Fruit fly (Drosophila melanogaster) whole organism, adult: ENCODE measurements around the gene SrpRbeta.

ENCODE experiments used
- CG11617 ChIP-seq: fragments of 200-800 bp; sonication (Bioruptor generic); optimal IDR thresholded peaks from 2 replicates; lab custom pipeline; 2017; ENCODE audit warnings: mild to moderate bottlenecking, missing biosample characterization, missing genetic modification reagents, missing genetic modification characterization
- CG12768 ChIP-seq: fragments of 200-800 bp; sonication (Bioruptor generic); optimal IDR thresholded peaks from 2 replicates; lab custom pipeline; 2017; ENCODE audit warnings: missing biosample characterization, missing genetic modification characterization, mild to moderate bottlenecking, moderate library complexity, missing genetic modification reagents
- CG14711 ChIP-seq: fragments of 200-800 bp; sonication (Bioruptor generic); optimal IDR thresholded peaks from 2 replicates; lab custom pipeline; 2018; ENCODE audit warnings: missing biosample characterization, mild to moderate bottlenecking, missing genetic modification characterization, moderate library complexity
- CG1620 ChIP-seq: fragments of 200-800 bp; sonication (Bioruptor generic); optimal IDR thresholded peaks from 2 replicates; lab custom pipeline; 2016; ENCODE audit warnings: missing biosample characterization, missing genetic modification characterization
- CG33017 ChIP-seq: fragments of 200-800 bp; sonication (Bioruptor generic); optimal IDR thresholded peaks from 2 replicates; lab custom pipeline; 2018; ENCODE audit warnings: missing biosample characterization, mild to moderate bottlenecking, missing genetic modification characterization, moderate library complexity
- CG5204 ChIP-seq: fragments of 200-800 bp; sonication (Bioruptor generic); optimal IDR thresholded peaks from 2 replicates; lab custom pipeline; 2016; ENCODE audit warnings: missing biosample characterization, missing genetic modification characterization
- CG7045 ChIP-seq: fragments of 200-800 bp; sonication (Bioruptor generic); optimal IDR thresholded peaks from 2 replicates; lab custom pipeline; 2017; ENCODE audit warnings: missing biosample characterization, mild to moderate bottlenecking, missing genetic modification characterization
- CG7101 ChIP-seq: fragments of 200-800 bp; sonication (Bioruptor generic); optimal IDR thresholded peaks from 2 replicates; lab custom pipeline; 2018; ENCODE audit warnings: missing biosample characterization, mild to moderate bottlenecking, missing genetic modification characterization, moderate library complexity
- Clk ChIP-seq: fragments of 200-800 bp; sonication (Bioruptor generic); optimal IDR thresholded peaks from 2 replicates; lab custom pipeline; 2017; ENCODE audit warnings: missing biosample characterization, missing genetic modification characterization
- Crg-1 ChIP-seq: fragments of 200-800 bp; sonication (Bioruptor generic); optimal IDR thresholded peaks from 2 replicates; lab custom pipeline; 2016; ENCODE audit warnings: missing biosample characterization, missing genetic modification characterization
- Hr96 ChIP-seq: fragments of 200-800 bp; sonication (Bioruptor generic); optimal IDR thresholded peaks from 2 replicates; lab custom pipeline; 2016; ENCODE audit warnings: missing biosample characterization, missing genetic modification characterization
- Mnt ChIP-seq: fragments of 200-800 bp; sonication (Bioruptor generic); optimal IDR thresholded peaks from 2 replicates; lab custom pipeline; 2016; ENCODE audit warnings: missing biosample characterization, mild to moderate bottlenecking, missing genetic modification characterization
- bab1 ChIP-seq: fragments of 200-800 bp; sonication (Bioruptor generic); optimal IDR thresholded peaks from 3 replicates; lab custom pipeline; 2019; ENCODE audit warnings: missing biosample characterization, mild to moderate bottlenecking, missing genetic modification characterization, moderate library complexity
- cic ChIP-seq: fragments of 200-800 bp; sonication (Bioruptor generic); optimal IDR thresholded peaks from 2 replicates; lab custom pipeline; 2017; ENCODE audit warnings: missing biosample characterization, mild to moderate bottlenecking, missing genetic modification characterization, moderate library complexity
- cnc ChIP-seq, 2 experiments: fragments of >200 bp; optimal IDR thresholded peaks; 2 replicates each; lab custom pipeline; 2017
- kay ChIP-seq: fragments of 200-800 bp; sonication (Bioruptor generic); peaks from one replicate; lab custom pipeline; 2016; ENCODE audit warnings: missing biosample characterization, missing genetic modification characterization, borderline replicate concordance
- ovo ChIP-seq: fragments of 200-800 bp; sonication (Bioruptor generic); optimal IDR thresholded peaks from 2 replicates; lab custom pipeline; 2016; ENCODE audit warnings: missing biosample characterization, missing genetic modification characterization
- pad ChIP-seq: fragments of 200-800 bp; sonication (Bioruptor generic); optimal IDR thresholded peaks from 3 replicates; lab custom pipeline; 2017; ENCODE audit warnings: missing biosample characterization, missing genetic modification characterization, mild to moderate bottlenecking, moderate library complexity, missing genetic modification reagents
- tj ChIP-seq: fragments of 200-800 bp; sonication (Bioruptor generic); optimal IDR thresholded peaks from 3 replicates; lab custom pipeline; 2017; ENCODE audit warnings: missing biosample characterization, mild to moderate bottlenecking, missing genetic modification characterization, moderate library complexity
- toe ChIP-seq: fragments of 200-800 bp; sonication (Bioruptor generic); optimal IDR thresholded peaks from 2 replicates; lab custom pipeline; 2016; ENCODE audit warnings: missing biosample characterization, missing genetic modification characterization

Gene SrpRbeta

DNA sequence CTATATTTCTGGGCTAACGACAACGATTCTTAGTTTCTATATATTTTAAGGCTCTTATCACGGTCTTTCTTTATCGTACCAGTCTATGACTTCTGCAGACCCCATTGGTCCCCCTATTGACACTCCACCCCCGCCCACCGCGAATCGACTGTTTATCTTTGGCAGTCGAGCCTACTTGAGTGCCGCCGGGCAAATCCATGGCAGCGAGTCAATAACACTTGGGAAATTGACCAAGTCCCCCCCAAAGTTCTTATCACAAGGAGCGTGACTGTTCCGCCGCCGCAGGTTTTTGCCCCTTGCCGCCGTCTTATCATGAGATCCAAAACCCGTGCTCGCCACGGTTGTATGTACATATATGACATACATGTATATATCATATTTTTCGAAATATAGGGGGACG is 20.4 kb downstream of the SrpRbeta start:
- TF ChIP-seq CG7045 (GFP tag; lab: Kevin White, UChicago) (no peak), CG5204 (GFP tag; lab: Kevin White, UChicago) (peak; percentile 21), kay (GFP tag; lab: Kevin White, UChicago) (peak; percentile 86), CG14711 (tag; lab: Kevin White, UChicago) (peak; percentile 18), CG33017 (tag; lab: Kevin White, UChicago) (no peak), CG1620 (GFP tag; lab: Kevin White, UChicago) (peak; percentile 6), pad (GFP tag; lab: Kevin White, UChicago) (peak; percentile 16), bab1 (GFP tag; lab: Kevin White, UChicago) (peak; percentile 20), Mnt (peak; percentile 25)

dm6 chr3L:8698493-8699166 is 21.4 kb downstream of the SrpRbeta start:
- TF ChIP-seq Crg-1 (GFP tag; lab: Kevin White, UChicago) (no peak), Mnt (no peak), CG11617 (GFP tag; lab: Kevin White, UChicago) (no peak), cnc (optimal IDR thresholded peaks at IDR 0.05; lab: Kevin White, UChicago) (no peak), tj (peak; percentile 59), ovo (GFP tag; lab: Kevin White, UChicago) (no peak), CG14711 (tag; lab: Kevin White, UChicago) (no peak), pad (GFP tag; lab: Kevin White, UChicago) (no peak), cic (GFP tag; lab: Kevin White, UChicago) (peak; percentile 80), CG33017 (tag; lab: Kevin White, UChicago) (no peak), CG12768 (GFP tag; lab: Kevin White, UChicago) (peak; percentile 38), Hr96 (GFP tag; lab: Kevin White, UChicago) (no peak), kay (GFP tag; lab: Kevin White, UChicago) (peak; percentile 17), CG1620 (GFP tag; lab: Kevin White, UChicago) (no peak), Clk (GFP tag; lab: Kevin White, UChicago) (no peak), bab1 (GFP tag; lab: Kevin White, UChicago) (no peak)

DNA sequence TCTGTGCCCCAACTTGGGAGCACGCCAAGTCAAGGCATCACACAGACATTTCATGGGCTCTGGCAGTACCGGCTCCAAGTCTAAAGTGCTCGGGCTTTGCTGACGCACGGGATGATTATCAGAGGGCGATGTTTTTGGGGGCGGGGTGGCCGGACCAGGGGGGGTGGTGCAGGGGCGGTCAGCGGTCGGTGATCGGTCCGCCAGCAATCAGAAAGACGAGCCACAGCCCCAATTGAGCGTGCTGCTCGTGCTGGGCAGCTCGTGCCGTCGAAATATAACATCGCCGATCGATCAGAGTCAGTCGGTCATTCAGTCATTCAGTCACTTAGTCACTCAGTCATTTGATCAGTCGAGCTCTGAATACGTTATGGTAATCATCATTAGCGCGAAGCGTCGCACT is 22.2 kb downstream of the SrpRbeta start:
- no peak for TF ChIP-seq cnc (optimal IDR thresholded peaks at IDR 0.05; lab: Kevin White, UChicago)
- no peak for TF ChIP-seq pad (GFP tag; lab: Kevin White, UChicago)
- TF ChIP-seq CG7101, result no peak
- no peak for TF ChIP-seq CG1620 (GFP tag; lab: Kevin White, UChicago)
- TF ChIP-seq bab1 (GFP tag; lab: Kevin White, UChicago), result peak; percentile 71
- TF ChIP-seq tj, result no peak
- peak; percentile 77 for TF ChIP-seq CG12768 (GFP tag; lab: Kevin White, UChicago)
- no peak for TF ChIP-seq CG14711 (tag; lab: Kevin White, UChicago)
- TF ChIP-seq Mnt, result no peak
- TF ChIP-seq kay (GFP tag; lab: Kevin White, UChicago), result no peak
- no peak for TF ChIP-seq CG11617 (GFP tag; lab: Kevin White, UChicago)

DNA sequence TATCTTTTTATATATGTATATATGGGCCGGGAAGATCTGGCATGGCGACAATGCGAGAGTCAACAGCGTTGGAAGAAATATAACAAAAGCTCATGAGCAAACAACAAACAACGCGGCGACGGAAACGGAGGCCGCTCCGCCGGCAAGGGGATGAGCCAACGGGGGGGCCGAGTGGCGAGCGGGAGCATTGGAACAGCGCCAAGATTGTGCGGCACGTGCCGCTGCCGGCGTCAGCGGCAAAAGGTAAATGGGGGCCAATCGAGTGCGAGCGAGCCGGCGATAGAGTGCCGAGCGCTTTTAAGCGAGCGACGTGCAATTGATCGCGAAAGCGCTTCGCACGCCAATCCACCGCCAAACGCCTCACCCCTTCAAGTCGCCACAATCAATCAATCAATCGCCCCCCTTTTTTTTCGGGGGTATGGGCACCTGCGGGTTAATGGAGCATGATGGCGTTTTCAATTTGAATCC is 23.5 kb downstream of the SrpRbeta start:
- peak; percentile 91 for TF ChIP-seq CG12768 (GFP tag; lab: Kevin White, UChicago)
- TF ChIP-seq Hr96 (GFP tag; lab: Kevin White, UChicago), result peak; percentile 42
- TF ChIP-seq CG5204 (GFP tag; lab: Kevin White, UChicago), result peak; percentile 51
- peak; percentile 88 for TF ChIP-seq Crg-1 (GFP tag; lab: Kevin White, UChicago)
- peak; percentile 59 for TF ChIP-seq pad (GFP tag; lab: Kevin White, UChicago)
- TF ChIP-seq tj, result peak; percentile 45
- peak; percentile 95 for TF ChIP-seq cic (GFP tag; lab: Kevin White, UChicago)
- TF ChIP-seq ovo (GFP tag; lab: Kevin White, UChicago), result peak; percentile 91
- TF ChIP-seq CG14711 (tag; lab: Kevin White, UChicago), result peak; percentile 45
- TF ChIP-seq Clk (GFP tag; lab: Kevin White, UChicago), result peak; percentile 27
- peak; percentile 66 for TF ChIP-seq CG7101
- TF ChIP-seq CG1620 (GFP tag; lab: Kevin White, UChicago), result peak; percentile 67
- no peak for TF ChIP-seq kay (GFP tag; lab: Kevin White, UChicago)
- peak; percentile 78 for TF ChIP-seq CG11617 (GFP tag; lab: Kevin White, UChicago)
- TF ChIP-seq Mnt, result peak; percentile 86
- TF ChIP-seq CG33017 (tag; lab: Kevin White, UChicago), result peak; percentile 23
- peak; percentile 83 for TF ChIP-seq CG7045 (GFP tag; lab: Kevin White, UChicago)
- TF ChIP-seq toe, result no peak
- peak; percentile 93 for TF ChIP-seq bab1 (GFP tag; lab: Kevin White, UChicago)
- no peak for TF ChIP-seq cnc (optimal IDR thresholded peaks at IDR 0.05; lab: Kevin White, UChicago)

DNA sequence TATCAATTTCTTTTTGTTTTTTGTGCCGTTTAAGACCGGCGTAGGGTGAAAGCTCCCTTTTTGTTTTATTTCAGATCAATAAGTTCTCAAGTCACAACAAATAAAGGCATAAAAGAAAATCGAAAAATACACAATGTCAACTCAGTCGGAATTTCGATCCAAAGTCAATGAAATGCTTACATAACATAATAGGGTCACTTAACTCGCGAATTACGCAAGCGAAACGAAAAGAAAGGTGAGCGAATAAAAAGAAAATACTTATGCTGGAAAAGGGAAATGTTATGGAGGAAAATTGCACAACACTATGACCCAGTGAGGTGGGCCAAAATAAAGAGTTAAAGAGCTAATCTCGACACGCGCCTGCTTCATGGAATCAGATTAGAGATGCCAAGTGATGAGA is 24.1 kb downstream of the SrpRbeta start:
- no peak for TF ChIP-seq bab1 (GFP tag; lab: Kevin White, UChicago)
- peak; percentile 57 for TF ChIP-seq tj
- TF ChIP-seq Clk (GFP tag; lab: Kevin White, UChicago), result no peak
- no peak for TF ChIP-seq CG11617 (GFP tag; lab: Kevin White, UChicago)
- TF ChIP-seq CG7101, result no peak
